Worm (Caenorhabditis elegans) whole organism, L4 larva: ENCODE measurements around the gene C28C12.12.

Experiments
- D1046.2 ChIP-seq: fragments of 200-800 bp; sonication (Bioruptor generic); IDR thresholded peaks from 2 replicates; pipeline ENCODE4 v1.3.6; 2022; ENCODE audit warnings: missing genetic modification characterization, missing compliant biosample characterization
- F10B5.3 ChIP-seq: sonication (generic microtip); optimal IDR thresholded peaks from 2 replicates; lab custom pipeline; 2016; ENCODE audit warnings: mild to moderate bottlenecking, missing genetic modification characterization, missing compliant biosample characterization
- Y48G9A.11 ChIP-seq: fragments of 200-800 bp; sonication (Bioruptor generic); IDR thresholded peaks from 2 replicates; pipeline ENCODE4 v1.3.6; 2022; ENCODE audit warnings: missing genetic modification reagents, missing genetic modification characterization, missing compliant biosample characterization
- Y75B8A.6 ChIP-seq: fragments of 200-800 bp; sonication (Bioruptor generic); IDR thresholded peaks from 2 replicates; pipeline ENCODE4 v1.3.6; 2022; ENCODE audit warnings: missing genetic modification reagents, missing genetic modification characterization, missing compliant biosample characterization
- ZK337.2 ChIP-seq: fragments of 200-800 bp; sonication (Bioruptor generic); IDR thresholded peaks from 2 replicates; pipeline ENCODE4 v1.3.6; 2022; ENCODE audit warnings: missing genetic modification reagents, missing genetic modification characterization, missing compliant biosample characterization
- ZK546.5 ChIP-seq, 2 experiments: sonication (generic microtip); optimal IDR thresholded peaks; 2 replicates each; lab custom pipeline; 2017; ENCODE audit warnings: missing biosample characterization in 2 of 2, missing genetic modification characterization in 2 of 2
- aha-1 ChIP-seq: fragments of 150-350 bp; peaks from one replicate; lab custom pipeline; 2014; ENCODE audit warnings: missing biosample characterization, missing genetic modification characterization
- ceh-20 ChIP-seq: fragments of 200-800 bp; sonication (Bioruptor generic); IDR thresholded peaks from 2 replicates; pipeline ENCODE4 v1.3.6; 2022; ENCODE audit warnings: missing genetic modification reagents, missing genetic modification characterization, missing compliant biosample characterization
- ceh-28 ChIP-seq: fragments of 150-350 bp; optimal IDR thresholded peaks from 2 replicates; lab custom pipeline; 2014; ENCODE audit warnings: missing biosample characterization, missing genetic modification reagents, missing genetic modification characterization
- ceh-44 ChIP-seq: fragments of 200-800 bp; sonication (Bioruptor generic); IDR thresholded peaks from 2 replicates; pipeline ENCODE4 v1.3.6; 2022; ENCODE audit warnings: missing genetic modification reagents, missing genetic modification characterization, missing compliant biosample characterization
- ceh-62 ChIP-seq: sonication (generic microtip); optimal IDR thresholded peaks from 2 replicates; lab custom pipeline; 2017; ENCODE audit warnings: missing biosample characterization, missing genetic modification characterization
- ces-1 ChIP-seq: fragments of 150-350 bp; sonication (generic microtip); optimal IDR thresholded peaks from 4 replicates; lab custom pipeline; 2014; ENCODE audit warnings: missing biosample characterization, missing genetic modification reagents, missing genetic modification characterization
- ctbp-1 ChIP-seq: fragments of 200-800 bp; sonication (Bioruptor generic); IDR thresholded peaks from 2 replicates; pipeline ENCODE4 v1.3.6; 2022; ENCODE audit warnings: missing genetic modification reagents, missing genetic modification characterization, missing compliant biosample characterization
- daf-16 ChIP-seq, 3 experiments: sonication (generic microtip); optimal IDR thresholded peaks; 2 replicates each; lab custom pipeline; 2016 to 2017; ENCODE audit warnings: missing genetic modification characterization in 3 of 3, missing genetic modification reagents in 3 of 3, mild to moderate bottlenecking in 2 of 3, missing compliant biosample characterization in 2 of 3, missing biosample characterization in 1 of 3, moderate library complexity in 1 of 3
- dmd-6 ChIP-seq: fragments of 200-800 bp; sonication (Bioruptor generic); IDR thresholded peaks from 2 replicates; pipeline ENCODE4 v1.3.6; 2022; ENCODE audit warnings: missing genetic modification reagents, missing genetic modification characterization, missing compliant biosample characterization
- dmd-9 ChIP-seq: fragments of 200-800 bp; sonication (Bioruptor generic); IDR thresholded peaks from 2 replicates; pipeline ENCODE4 v1.3.6; 2022; ENCODE audit warnings: missing genetic modification reagents, missing genetic modification characterization, missing compliant biosample characterization
- duxl-1 ChIP-seq: sonication (generic microtip); optimal IDR thresholded peaks from 2 replicates; lab custom pipeline; 2016; ENCODE audit warnings: mild to moderate bottlenecking, missing genetic modification characterization, moderate library complexity, missing compliant biosample characterization; ENCODE audit not compliant: poor library complexity
- dve-1 ChIP-seq: sonication (generic microtip); optimal IDR thresholded peaks from 2 replicates; lab custom pipeline; 2017; ENCODE audit warnings: antibody characterized with exemption, mild to moderate bottlenecking, missing genetic modification characterization, missing compliant biosample characterization; ENCODE audit not compliant: insufficient read depth
- fos-1 ChIP-seq: fragments of 150-350 bp; optimal IDR thresholded peaks from 2 replicates; lab custom pipeline; 2014; ENCODE audit warnings: missing biosample characterization, missing genetic modification characterization
- hlh-11 ChIP-seq: fragments of 200-800 bp; sonication (Bioruptor generic); optimal IDR thresholded peaks from 2 replicates; lab custom pipeline; 2018; ENCODE audit warnings: mild to moderate bottlenecking, missing genetic modification characterization, missing compliant biosample characterization
- hmg-1.1 ChIP-seq: fragments of 200-800 bp; sonication (Bioruptor generic); IDR thresholded peaks from 2 replicates; pipeline ENCODE4 v1.3.6; 2022; ENCODE audit warnings: missing genetic modification reagents, missing genetic modification characterization, missing compliant biosample characterization
- lin-1 ChIP-seq: fragments of 200-800 bp; sonication (Bioruptor generic); IDR thresholded peaks from 2 replicates; pipeline ENCODE4 v1.3.6; 2022; ENCODE audit warnings: missing genetic modification reagents, missing genetic modification characterization, missing compliant biosample characterization
- lin-13 ChIP-seq: fragments of 150-350 bp; optimal IDR thresholded peaks from 2 replicates; lab custom pipeline; 2014; ENCODE audit warnings: missing biosample characterization, missing genetic modification reagents, missing genetic modification characterization
- lin-15B ChIP-seq: fragments of 150-350 bp; sonication (generic microtip); optimal IDR thresholded peaks from 3 replicates; lab custom pipeline; 2014; ENCODE audit warnings: missing biosample characterization, missing genetic modification characterization
- lin-29 ChIP-seq: fragments of 200-800 bp; sonication (Bioruptor generic); IDR thresholded peaks from 2 replicates; pipeline ENCODE4 v1.3.6; 2022; ENCODE audit warnings: missing genetic modification reagents, missing genetic modification characterization, missing compliant biosample characterization
- lin-39 ChIP-seq: fragments of 150-350 bp; optimal IDR thresholded peaks from 2 replicates; lab custom pipeline; 2014; ENCODE audit warnings: missing biosample characterization, missing genetic modification reagents, missing genetic modification characterization
- lir-3 ChIP-seq: sonication (generic microtip); optimal IDR thresholded peaks from 2 replicates; lab custom pipeline; 2016; ENCODE audit warnings: mild to moderate bottlenecking, missing genetic modification characterization, missing compliant biosample characterization
- madf-5 ChIP-seq, 2 experiments: fragments of 200-800 bp; sonication (Bioruptor generic); IDR thresholded peaks; 2 replicates each; pipeline ENCODE4 v1.3.6; 2022; ENCODE audit warnings: missing compliant biosample characterization in 2 of 2, missing genetic modification characterization in 2 of 2
- madf-9 ChIP-seq: fragments of 200-800 bp; sonication (Bioruptor generic); conservative IDR thresholded peaks from 2 replicates; pipeline ENCODE4 v1.3.6; 2022; ENCODE audit warnings: missing genetic modification reagents, missing genetic modification characterization, missing compliant biosample characterization
- mdt-29 ChIP-seq: fragments of 200-800 bp; sonication (Bioruptor generic); IDR thresholded peaks from 2 replicates; pipeline ENCODE4 v1.3.6; 2022; ENCODE audit warnings: missing genetic modification reagents, missing genetic modification characterization, missing compliant biosample characterization
- mep-1 ChIP-seq: fragments of 150-350 bp; sonication (generic microtip); optimal IDR thresholded peaks from 3 replicates; lab custom pipeline; 2014; ENCODE audit warnings: missing biosample characterization, missing genetic modification characterization
- mxl-3 ChIP-seq: fragments of 200-800 bp; sonication (Bioruptor generic); optimal IDR thresholded peaks from 2 replicates; lab custom pipeline; 2018; ENCODE audit warnings: mild to moderate bottlenecking, missing genetic modification characterization, missing compliant biosample characterization
- nhr-10 ChIP-seq: fragments of 150-350 bp; optimal IDR thresholded peaks from 2 replicates; lab custom pipeline; 2014; ENCODE audit warnings: missing biosample characterization, missing genetic modification characterization
- nhr-102 ChIP-seq: sonication (generic microtip); optimal IDR thresholded peaks from 2 replicates; lab custom pipeline; 2016; ENCODE audit warnings: mild to moderate bottlenecking, missing genetic modification characterization, moderate library complexity, missing compliant biosample characterization
- nhr-111 ChIP-seq: fragments of 200-800 bp; sonication (Bioruptor generic); optimal IDR thresholded peaks from 2 replicates; lab custom pipeline; 2018; ENCODE audit warnings: mild to moderate bottlenecking, missing genetic modification characterization, missing compliant biosample characterization
- nhr-28 ChIP-seq: fragments of 150-350 bp; optimal IDR thresholded peaks from 2 replicates; lab custom pipeline; 2014; ENCODE audit warnings: missing biosample characterization, missing genetic modification characterization
- nhr-6 ChIP-seq: fragments of 150-350 bp; optimal IDR thresholded peaks from 2 replicates; lab custom pipeline; 2014; ENCODE audit warnings: missing biosample characterization, missing genetic modification characterization
- nhr-76 ChIP-seq: fragments of 150-350 bp; optimal IDR thresholded peaks from 2 replicates; lab custom pipeline; 2014; ENCODE audit warnings: missing biosample characterization, missing genetic modification characterization
- nhr-77 ChIP-seq: fragments of 150-350 bp; optimal IDR thresholded peaks from 2 replicates; lab custom pipeline; 2014; ENCODE audit warnings: missing biosample characterization, missing genetic modification characterization
- pqm-1 ChIP-seq: sonication (generic microtip); optimal IDR thresholded peaks from 2 replicates; lab custom pipeline; 2017; ENCODE audit warnings: missing biosample characterization, missing genetic modification characterization
- saeg-2 ChIP-seq: fragments of 200-800 bp; sonication (Bioruptor generic); IDR thresholded peaks from 2 replicates; pipeline ENCODE4 v1.3.6; 2022; ENCODE audit warnings: missing genetic modification reagents, missing genetic modification characterization, missing compliant biosample characterization
- sdz-12 ChIP-seq: fragments of 200-800 bp; sonication (Bioruptor generic); optimal IDR thresholded peaks from 2 replicates; lab custom pipeline; 2018; ENCODE audit warnings: mild to moderate bottlenecking, missing genetic modification characterization, missing compliant biosample characterization
- set-16 ChIP-seq: fragments of 200-800 bp; sonication (Bioruptor generic); IDR thresholded peaks from 2 replicates; pipeline ENCODE4 v1.3.6; 2022; ENCODE audit warnings: missing genetic modification reagents, missing genetic modification characterization, missing compliant biosample characterization
- snpc-4 ChIP-seq: fragments of 150-350 bp; optimal IDR thresholded peaks from 2 replicates; lab custom pipeline; 2014; ENCODE audit warnings: missing biosample characterization, missing genetic modification characterization
- spr-3 ChIP-seq: fragments of 200-800 bp; sonication (Bioruptor generic); optimal IDR thresholded peaks from 2 replicates; lab custom pipeline; 2018; ENCODE audit warnings: mild to moderate bottlenecking, missing genetic modification characterization, missing compliant biosample characterization
- unc-39 ChIP-seq: sonication (generic microtip); optimal IDR thresholded peaks from 2 replicates; lab custom pipeline; 2017; ENCODE audit warnings: missing biosample characterization, missing genetic modification characterization
- vab-7 ChIP-seq: fragments of 200-800 bp; sonication (Bioruptor generic); IDR thresholded peaks from 2 replicates; pipeline ENCODE4 v1.3.6; 2022; ENCODE audit warnings: missing genetic modification reagents, missing genetic modification characterization, missing compliant biosample characterization
- zip-11 ChIP-seq: fragments of 200-800 bp; sonication (Bioruptor generic); IDR thresholded peaks from 2 replicates; pipeline ENCODE4 v1.3.6; 2022; ENCODE audit warnings: missing genetic modification characterization, missing compliant biosample characterization
- ztf-11 ChIP-seq: fragments of 150-350 bp; optimal IDR thresholded peaks from 2 replicates; lab custom pipeline; 2014; ENCODE audit warnings: missing biosample characterization, missing genetic modification characterization

C28C12.12 gene

ce11 chrIV:8530042-8531027, 34.2 kb upstream of the C28C12.12 start (continued):
- TF ChIP-seq sdz-12 (GFP tag; lab: Kevin White, UChicago) (no peak), duxl-1 (tag; lab: Kevin White, UChicago) (peak; percentile 7), lir-3 (tag; lab: Kevin White, UChicago) (no peak), F10B5.3 (no peak), nhr-102 (tag; lab: Kevin White, UChicago) (peak; percentile 75), hmg-1.1 (GFP tag; lab: Robert Waterston, UW) (no peak), set-16 (no peak), dmd-6 (GFP tag; lab: Robert Waterston, UW) (peak; percentile 99), Y48G9A.11 (GFP tag; lab: Robert Waterston, UW) (no peak), D1046.2 (GFP tag; lab: Robert Waterston, UW) (no peak), ctbp-1 (GFP tag; lab: Robert Waterston, UW) (no peak), aha-1 (tag; lab: Kevin White, UChicago) (peak; percentile 98), ceh-44 (GFP tag; lab: Robert Waterston, UW) (no peak), ZK337.2 (GFP tag; lab: Robert Waterston, UW) (no peak), mep-1 (tag; lab: Kevin White, UChicago) (peak; percentile 75), nhr-10 (tag; lab: Kevin White, UChicago) (peak; percentile 90), pqm-1 (peak; percentile 100), vab-7 (GFP tag; lab: Robert Waterston, UW) (no peak), mxl-3 (GFP tag; lab: Kevin White, UChicago) (peak; percentile 73), nhr-76 (peak; percentile 61), lin-15B (tag; lab: Kevin White, UChicago) (no peak), ceh-28 (no peak), snpc-4 (no peak), spr-3 (GFP tag; lab: Kevin White, UChicago) (no peak), dmd-9 (no peak), Y75B8A.6 (GFP tag; lab: Robert Waterston, UW) (no peak), nhr-111 (GFP tag; lab: Kevin White, UChicago) (no peak), ZK546.5 (tag; optimal IDR thresholded peaks at IDR 0.05; lab: Kevin White, UChicago) (no peak), lin-1 (GFP tag; lab: Robert Waterston, UW) (peak; percentile 88; the same call in 1 of the 2 replicates), zip-11 (GFP tag; lab: Robert Waterston, UW) (no peak), unc-39 (no peak), hlh-11 (tag; lab: Kevin White, UChicago) (peak; percentile 97), madf-5 (GFP tag; IDR thresholded peaks at IDR 0.05; lab: Robert Waterston, UW) (no peak), ceh-62 (tag; lab: Kevin White, UChicago) (no peak), ceh-20 (GFP tag; lab: Robert Waterston, UW) (peak; percentile 87), nhr-28 (tag; lab: Kevin White, UChicago) (peak; percentile 99), madf-9 (no peak), lin-13 (GFP tag; lab: Kevin White, UChicago) (peak; percentile 15), dve-1 (peak; percentile 99), mdt-29 (GFP tag; lab: Robert Waterston, UW) (no peak), saeg-2 (peak; percentile 77; the same call in 1 of the 2 replicates), ces-1 (GFP tag; lab: Kevin White, UChicago) (no peak), fos-1 (tag; lab: Kevin White, UChicago) (peak; percentile 76), ztf-11 (no peak), lin-39 (tag; lab: Kevin White, UChicago) (no peak), daf-16 (GFP tag; optimal IDR thresholded peaks at IDR 0.05; lab: Kevin White, UChicago) (peak in 1 of 2 experiments; percentile 92), daf-16 (tag; optimal IDR thresholded peaks at IDR 0.05; lab: Kevin White, UChicago) (peak; percentile 92), nhr-77 (tag; lab: Kevin White, UChicago) (peak; percentile 96), nhr-6 (tag; lab: Kevin White, UChicago) (peak; percentile 91), lin-29 (GFP tag; lab: Robert Waterston, UW) (no peak)
